Fruit fly (Drosophila melanogaster): ENCODE results near the gene Vha14-2.

DNA sequence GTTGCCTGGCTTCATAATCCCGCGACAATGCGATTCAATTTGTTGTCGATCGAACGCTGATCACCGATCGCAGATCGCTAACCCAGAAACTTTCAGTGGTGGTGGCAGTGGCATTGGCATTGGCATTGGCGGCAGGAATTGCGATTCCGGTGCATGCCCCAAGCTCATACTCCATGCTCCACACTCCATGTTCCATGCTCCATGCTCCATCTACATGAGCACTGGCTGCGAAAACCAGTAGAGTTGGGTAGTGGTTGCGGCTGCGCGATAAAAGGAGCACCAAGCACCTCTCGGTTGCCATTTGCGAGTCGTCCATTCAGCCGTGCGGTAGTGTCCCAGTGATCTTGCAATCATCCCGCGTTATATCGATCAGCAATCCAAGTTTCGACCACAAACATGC lies 50.9 kb downstream of the Vha14-2 start, which contains the start of gene Osi1:
- no peak for TF ChIP-seq sage (GFP tag; optimal IDR thresholded peaks at IDR 0.05)
- TF ChIP-seq CG9705 (GFP tag; optimal IDR thresholded peaks at IDR 0.05), result no peak
- TF ChIP-seq Hr78 (GFP tag; optimal IDR thresholded peaks at IDR 0.05), result no peak
- TF ChIP-seq Mio (GFP tag; optimal IDR thresholded peaks at IDR 0.05), result no peak
- no peak for TF ChIP-seq br (GFP tag; optimal IDR thresholded peaks at IDR 0.05)
- TF ChIP-seq usp (GFP tag; optimal IDR thresholded peaks at IDR 0.05), result no peak
- no peak for TF ChIP-seq dl (GFP tag; optimal IDR thresholded peaks at IDR 0.05; ENCODE audit: insufficient read depth in 1 of 2, partially characterized antibody in 2 of 2)
